Fruit fly (Drosophila melanogaster): ENCODE results near the gene glo.

DNA sequence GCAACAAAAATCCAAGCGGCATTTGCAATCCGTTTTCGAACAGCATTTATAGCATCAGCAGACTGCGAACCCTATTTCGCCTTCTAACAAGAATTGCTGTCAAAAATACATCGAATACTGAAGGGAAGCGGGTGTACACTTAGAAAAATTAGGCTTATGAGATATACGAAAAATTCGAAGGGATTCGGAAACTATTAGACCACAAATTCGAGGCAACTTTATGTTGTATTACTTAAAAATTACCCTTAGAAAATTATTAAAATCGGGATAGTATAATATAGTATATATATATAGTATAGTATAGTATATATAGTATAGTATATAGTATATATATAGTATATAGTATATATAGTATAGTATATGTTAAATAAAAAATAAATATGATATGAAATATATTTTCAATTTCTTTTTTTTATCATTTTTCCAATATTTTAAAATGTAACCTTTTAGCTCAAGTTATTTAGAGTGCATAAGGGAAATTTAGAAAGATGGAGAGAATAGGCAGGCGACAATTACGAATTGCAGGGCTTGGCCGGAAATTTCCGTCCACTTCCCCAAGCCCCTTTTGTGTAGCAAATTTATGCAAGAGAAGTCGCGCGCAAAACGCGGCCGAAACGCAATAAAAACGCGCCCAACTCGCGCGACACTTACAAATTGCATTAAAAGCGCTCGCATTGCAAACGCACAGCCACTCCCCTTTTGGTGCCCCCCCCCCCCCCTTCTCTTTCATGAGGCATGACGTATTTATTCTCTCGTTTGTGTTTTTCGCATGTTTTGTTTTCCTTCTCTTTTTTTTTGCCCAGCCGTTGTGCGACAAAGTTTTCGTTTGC is 11.8 kb upstream of the glo start:
- TF ChIP-seq Hr78 (GFP tag; optimal IDR thresholded peaks at IDR 0.05) (no peak), ham (GFP tag; IDR thresholded peaks at IDR 0.05) (no peak), sna (GFP tag; IDR thresholded peaks at IDR 0.05; ENCODE audit: partially characterized antibody) (no peak), Jarid2 (GFP tag; optimal IDR thresholded peaks at IDR 0.05) (no peak), CG10959 (GFP tag; IDR thresholded peaks at IDR 0.05) (no peak), luna (GFP tag; optimal IDR thresholded peaks at IDR 0.05) (no peak), oc (tag; optimal IDR thresholded peaks at IDR 0.05) (no peak), CG2678 (tag; optimal IDR thresholded peaks at IDR 0.05) (no peak), CG1024 (GFP tag; IDR thresholded peaks at IDR 0.05) (no peak), Sin3A (optimal IDR thresholded peaks at IDR 0.05) (no peak)
